Fruit fly (Drosophila melanogaster) whole organism, embryonic: ENCODE data around the gene Gale.

Experiments
- Blimp-1 ChIP-seq: fragments of 200-800 bp; sonication (Bioruptor generic); optimal IDR thresholded peaks from 3 replicates; lab custom pipeline; 2018; ENCODE audit warnings: missing biosample characterization, missing genetic modification characterization, mild to moderate bottlenecking, moderate library complexity, missing genetic modification reagents
- CG10147 ChIP-seq: fragments of 200-800 bp; sonication (Bioruptor generic); optimal IDR thresholded peaks from 2 replicates; lab custom pipeline; 2019; ENCODE audit warnings: missing biosample characterization, mild to moderate bottlenecking, missing genetic modification characterization, moderate library complexity
- CG10366 ChIP-seq: fragments of 200-800 bp; sonication (Bioruptor generic); IDR thresholded peaks from 2 replicates; pipeline ENCODE4 v1.3.6; 2022; ENCODE audit warnings: missing biosample characterization, missing genetic modification characterization
- CG11696 ChIP-seq: fragments of 200-800 bp; sonication (Bioruptor generic); IDR thresholded peaks from 2 replicates; pipeline ENCODE4 v1.3.6; 2022; ENCODE audit warnings: missing biosample characterization, missing genetic modification characterization
- CG12104 ChIP-seq: fragments of 200-800 bp; sonication (Bioruptor generic); optimal IDR thresholded peaks from 3 replicates; lab custom pipeline; 2016; ENCODE audit warnings: missing biosample characterization, missing genetic modification characterization
- CG15073 ChIP-seq: fragments of 200-800 bp; sonication (Bioruptor generic); optimal IDR thresholded peaks from 2 replicates; lab custom pipeline; 2016; ENCODE audit warnings: missing biosample characterization, missing genetic modification characterization
- CG15269 ChIP-seq: fragments of 200-800 bp; sonication (Bioruptor generic); optimal IDR thresholded peaks from 2 replicates; lab custom pipeline; 2018; ENCODE audit warnings: missing biosample characterization, mild to moderate bottlenecking, missing genetic modification characterization, moderate library complexity
- CG16779 ChIP-seq: fragments of 200-800 bp; sonication (Bioruptor generic); IDR thresholded peaks from 2 replicates; pipeline ENCODE4 v1.3.6; 2022; ENCODE audit warnings: missing biosample characterization, missing genetic modification characterization
- CG16863 ChIP-seq: fragments of 200-800 bp; sonication (Bioruptor generic); optimal IDR thresholded peaks from 3 replicates; lab custom pipeline; 2016; ENCODE audit warnings: missing biosample characterization, missing genetic modification characterization
- CG17328 ChIP-seq: fragments of 200-800 bp; sonication (Bioruptor generic); IDR thresholded peaks from 2 replicates; pipeline ENCODE4 v1.3.6; 2022; ENCODE audit warnings: missing biosample characterization, missing genetic modification characterization
- CG17385 ChIP-seq: fragments of 200-800 bp; sonication (Bioruptor generic); optimal IDR thresholded peaks from 3 replicates; lab custom pipeline; 2018; ENCODE audit warnings: missing biosample characterization, mild to moderate bottlenecking, missing genetic modification characterization
- CG17829 ChIP-seq: fragments of 200-800 bp; optimal IDR thresholded peaks from 2 replicates; lab custom pipeline; 2019; ENCODE audit warnings: missing biosample characterization, mild to moderate bottlenecking, missing genetic modification characterization, moderate library complexity
- CG1792 ChIP-seq: fragments of 200-800 bp; sonication (Bioruptor generic); optimal IDR thresholded peaks from 2 replicates; lab custom pipeline; 2016; ENCODE audit warnings: missing biosample characterization, missing genetic modification characterization
- CG2129 ChIP-seq: fragments of 200-800 bp; sonication (Bioruptor generic); IDR thresholded peaks from 2 replicates; pipeline ENCODE4 v1.3.6; 2022; ENCODE audit warnings: missing biosample characterization, missing genetic modification characterization; ENCODE audit not compliant: partially characterized antibody
- CG30403 ChIP-seq: fragments of 200-800 bp; sonication (Bioruptor generic); optimal IDR thresholded peaks from 3 replicates; lab custom pipeline; 2016; ENCODE audit warnings: missing biosample characterization, missing genetic modification characterization
- CG3065 ChIP-seq: fragments of 200-800 bp; sonication (Bioruptor generic); optimal IDR thresholded peaks from 2 replicates; lab custom pipeline; 2016; ENCODE audit warnings: missing biosample characterization, missing genetic modification characterization
- CG32772 ChIP-seq: fragments of 200-800 bp; sonication (Bioruptor generic); IDR thresholded peaks from 2 replicates; pipeline ENCODE4 v1.3.6; 2022; ENCODE audit warnings: missing biosample characterization, missing genetic modification characterization
- CG3847 ChIP-seq: fragments of 200-800 bp; sonication (Bioruptor generic); IDR thresholded peaks from 2 replicates; pipeline ENCODE4 v1.3.6; 2022; ENCODE audit warnings: missing biosample characterization, missing genetic modification characterization
- CG6791 ChIP-seq: fragments of 200-800 bp; sonication (Bioruptor generic); IDR thresholded peaks from 3 replicates; pipeline ENCODE4 v1.3.6; 2022; ENCODE audit warnings: missing biosample characterization, missing genetic modification characterization; ENCODE audit not compliant: partially characterized antibody
- CG6813 ChIP-seq: fragments of 200-800 bp; sonication (Bioruptor generic); optimal IDR thresholded peaks from 2 replicates; lab custom pipeline; 2017; ENCODE audit warnings: missing biosample characterization, missing genetic modification characterization, mild to moderate bottlenecking, moderate library complexity, missing genetic modification reagents
- CG7556 ChIP-seq: fragments of 200-800 bp; sonication (Bioruptor generic); optimal IDR thresholded peaks from 2 replicates; lab custom pipeline; 2017; ENCODE audit warnings: missing biosample characterization, mild to moderate bottlenecking, missing genetic modification characterization
- CG7786 ChIP-seq: fragments of 200-800 bp; sonication (Bioruptor generic); optimal IDR thresholded peaks from 2 replicates; lab custom pipeline; 2016; ENCODE audit warnings: missing biosample characterization, missing genetic modification characterization
- CG8924 ChIP-seq: fragments of 200-800 bp; optimal IDR thresholded peaks from 3 replicates; lab custom pipeline; 2019; ENCODE audit warnings: missing biosample characterization, mild to moderate bottlenecking, missing genetic modification characterization, moderate library complexity
- Dip3 ChIP-seq: fragments of 200-800 bp; sonication (Bioruptor generic); optimal IDR thresholded peaks from 3 replicates; lab custom pipeline; 2016; ENCODE audit warnings: missing biosample characterization, missing genetic modification characterization
- E2f1 ChIP-seq: fragments of 200-800 bp; sonication (Bioruptor generic); IDR thresholded peaks from 2 replicates; pipeline ENCODE4 v1.3.6; 2022; ENCODE audit warnings: missing biosample characterization, missing genetic modification characterization
- E2f2 ChIP-seq: fragments of 200-800 bp; sonication (Bioruptor generic); IDR thresholded peaks from 2 replicates; pipeline ENCODE4 v1.3.6; 2022; ENCODE audit warnings: missing biosample characterization, missing genetic modification characterization
- HLH4C ChIP-seq: fragments of 200-800 bp; sonication (Bioruptor generic); IDR thresholded peaks from 3 replicates; pipeline ENCODE4 v1.3.6; 2022; ENCODE audit warnings: missing biosample characterization, missing genetic modification characterization; ENCODE audit not compliant: partially characterized antibody
- Hey ChIP-seq: fragments of 200-800 bp; sonication (Bioruptor generic); optimal IDR thresholded peaks from 3 replicates; lab custom pipeline; 2018; ENCODE audit warnings: missing biosample characterization, mild to moderate bottlenecking, missing genetic modification characterization
- Hr3 ChIP-seq: fragments of 200-800 bp; sonication (Bioruptor generic); optimal IDR thresholded peaks from 3 replicates; lab custom pipeline; 2016; ENCODE audit warnings: missing biosample characterization, missing genetic modification characterization
- Nf-YA ChIP-seq: fragments of 200-800 bp; sonication (Bioruptor generic); IDR thresholded peaks from 2 replicates; pipeline ENCODE4 v1.3.6; 2022; ENCODE audit warnings: missing biosample characterization, missing genetic modification characterization
- NfI ChIP-seq: fragments of 200-800 bp; sonication (Bioruptor generic); optimal IDR thresholded peaks from 3 replicates; lab custom pipeline; 2018; ENCODE audit warnings: missing biosample characterization, mild to moderate bottlenecking, missing genetic modification characterization, moderate library complexity
- Optix ChIP-seq: fragments of 200-800 bp; sonication (Bioruptor generic); IDR thresholded peaks from 3 replicates; pipeline ENCODE4 v1.3.6; 2022; ENCODE audit warnings: missing biosample characterization, missing genetic modification characterization
- Sox100B ChIP-seq: fragments of 200-800 bp; sonication (Bioruptor generic); optimal IDR thresholded peaks from 3 replicates; lab custom pipeline; 2018; ENCODE audit warnings: missing biosample characterization, mild to moderate bottlenecking, missing genetic modification characterization
- Sox102F ChIP-seq: fragments of 200-800 bp; sonication (Bioruptor generic); optimal IDR thresholded peaks from 2 replicates; lab custom pipeline; 2018; ENCODE audit warnings: missing biosample characterization, mild to moderate bottlenecking, missing genetic modification characterization, moderate library complexity
- Stat92E ChIP-seq, 3 experiments: fragments of >200 bp in 2 of 3; fragments of 200-800 bp in 1 of 3; sonication (Bioruptor generic) in 1 of 3; optimal IDR thresholded peaks; 2 replicates each; lab custom pipeline; 2017 to 2019; ENCODE audit warnings: missing biosample characterization in 3 of 3, missing genetic modification characterization in 3 of 3, mild to moderate bottlenecking in 1 of 3, moderate library complexity in 1 of 3
- Tbp ChIP-seq: fragments of >200 bp; optimal IDR thresholded peaks from 2 replicates; lab custom pipeline; 2018; ENCODE audit warnings: missing biosample characterization, missing genetic modification characterization
- Xbp1 ChIP-seq: fragments of 200-800 bp; sonication (Bioruptor generic); optimal IDR thresholded peaks from 3 replicates; lab custom pipeline; 2016; ENCODE audit warnings: missing biosample characterization, mild to moderate bottlenecking, missing genetic modification characterization
- abd-A ChIP-seq: fragments of 200-800 bp; sonication (Bioruptor generic); optimal IDR thresholded peaks from 3 replicates; lab custom pipeline; 2019; ENCODE audit warnings: missing biosample characterization, mild to moderate bottlenecking, missing genetic modification characterization, moderate library complexity
- bab2 ChIP-seq: fragments of 200-800 bp; sonication (Bioruptor generic); optimal IDR thresholded peaks from 2 replicates; lab custom pipeline; 2016; ENCODE audit warnings: missing biosample characterization, missing genetic modification characterization
- cg ChIP-seq: fragments of 200-800 bp; sonication (Bioruptor generic); optimal IDR thresholded peaks from 3 replicates; lab custom pipeline; 2019; ENCODE audit warnings: missing biosample characterization, mild to moderate bottlenecking, missing genetic modification characterization, moderate library complexity
- corto ChIP-seq: fragments of 200-800 bp; sonication (Bioruptor generic); optimal IDR thresholded peaks from 2 replicates; lab custom pipeline; 2016; ENCODE audit warnings: missing biosample characterization, mild to moderate bottlenecking, missing genetic modification characterization, moderate library complexity
- ind ChIP-seq: fragments of 200-800 bp; sonication (Bioruptor generic); optimal IDR thresholded peaks from 3 replicates; lab custom pipeline; 2016; ENCODE audit warnings: missing biosample characterization, missing genetic modification characterization
- knrl ChIP-seq: fragments of 200-800 bp; sonication (Bioruptor generic); IDR thresholded peaks from 3 replicates; pipeline ENCODE4 v1.3.6; 2022; ENCODE audit warnings: missing biosample characterization, missing genetic modification characterization; ENCODE audit not compliant: partially characterized antibody
- luna ChIP-seq: fragments of 200-800 bp; sonication (Bioruptor generic); optimal IDR thresholded peaks from 2 replicates; lab custom pipeline; 2016; ENCODE audit warnings: missing biosample characterization, missing genetic modification characterization
- mld ChIP-seq: fragments of 200-800 bp; sonication (Bioruptor generic); IDR thresholded peaks from 3 replicates; pipeline ENCODE4 v1.3.6; 2022; ENCODE audit warnings: missing biosample characterization, missing genetic modification characterization; ENCODE audit not compliant: partially characterized antibody
- row ChIP-seq: fragments of 200-800 bp; sonication (Bioruptor generic); IDR thresholded peaks from 3 replicates; pipeline ENCODE4 v1.3.6; 2022; ENCODE audit warnings: missing biosample characterization, missing genetic modification characterization
- slp2 ChIP-seq: fragments of 200-800 bp; sonication (Bioruptor generic); optimal IDR thresholded peaks from 2 replicates; lab custom pipeline; 2016; ENCODE audit warnings: missing biosample characterization, missing genetic modification characterization
- so ChIP-seq: fragments of 200-800 bp; sonication (Bioruptor generic); IDR thresholded peaks from 3 replicates; pipeline ENCODE4 v1.3.6; 2022; ENCODE audit warnings: missing biosample characterization, missing genetic modification characterization
- tup ChIP-seq: fragments of 200-800 bp; sonication (Bioruptor generic); optimal IDR thresholded peaks from 2 replicates; lab custom pipeline; 2016; ENCODE audit warnings: missing biosample characterization, mild to moderate bottlenecking, missing genetic modification characterization, moderate library complexity
- unpg ChIP-seq: fragments of 200-800 bp; sonication (Bioruptor generic); optimal IDR thresholded peaks from 3 replicates; lab custom pipeline; 2018; ENCODE audit warnings: missing biosample characterization, mild to moderate bottlenecking, missing genetic modification characterization, moderate library complexity
- zen ChIP-seq: fragments of 200-800 bp; sonication (Bioruptor generic); optimal IDR thresholded peaks from 3 replicates; lab custom pipeline; 2018; ENCODE audit warnings: missing biosample characterization, mild to moderate bottlenecking, missing genetic modification characterization, moderate library complexity

Gale gene

dm6 chr3L:604701-605100 lies 43.7 kb upstream of the Gale start (continued):
- TF ChIP-seq CG7556 (GFP tag; lab: Kevin White, UChicago) (no peak), Hey (tag; lab: Kevin White, UChicago) (no peak), Optix (GFP tag; lab: Robert Waterston, UW) (no peak), mld (GFP tag; lab: Robert Waterston, UW) (no peak), CG12104 (GFP tag; lab: Kevin White, UChicago) (no peak), abd-A (tag; lab: Kevin White, UChicago) (peak; percentile 48), CG10366 (GFP tag; lab: Robert Waterston, UW) (no peak), CG6791 (GFP tag; lab: Robert Waterston, UW) (no peak), CG32772 (no peak), CG30403 (GFP tag; lab: Kevin White, UChicago) (no peak), CG15073 (no peak), CG16863 (GFP tag; lab: Kevin White, UChicago) (no peak), CG17328 (GFP tag; lab: Robert Waterston, UW) (no peak), row (GFP tag; lab: Robert Waterston, UW) (peak; percentile 23; the same call in 1 of the 3 replicates), Dip3 (GFP tag; lab: Kevin White, UChicago) (no peak), Hr3 (GFP tag; lab: Kevin White, UChicago) (no peak), corto (GFP tag; lab: Kevin White, UChicago) (no peak), Xbp1 (GFP tag; lab: Kevin White, UChicago) (no peak), so (GFP tag; lab: Robert Waterston, UW) (no peak), Sox100B (GFP tag; lab: Kevin White, UChicago) (no peak), cg (GFP tag; lab: Kevin White, UChicago) (no peak), CG17829 (no peak), CG15269 (tag; lab: Kevin White, UChicago) (no peak), Blimp-1 (no peak), luna (GFP tag; lab: Kevin White, UChicago) (no peak), E2f2 (GFP tag; lab: Robert Waterston, UW) (peak; percentile 90), CG16779 (GFP tag; lab: Robert Waterston, UW) (no peak), CG10147 (GFP tag; lab: Kevin White, UChicago) (peak; percentile 22), E2f1 (GFP tag; lab: Robert Waterston, UW) (no peak), bab2 (GFP tag; lab: Kevin White, UChicago) (no peak), CG1792 (GFP tag; lab: Kevin White, UChicago) (no peak), CG3847 (GFP tag; lab: Robert Waterston, UW) (no peak), slp2 (GFP tag; lab: Kevin White, UChicago) (no peak), unpg (GFP tag; lab: Kevin White, UChicago) (no peak), Tbp (GFP tag; lab: Kevin White, UChicago) (no peak), ind (GFP tag; lab: Kevin White, UChicago) (no peak), CG8924 (peak; percentile 9), zen (tag; lab: Kevin White, UChicago) (peak; percentile 67), Nf-YA (GFP tag; lab: Robert Waterston, UW) (no peak), CG7786 (no peak), tup (GFP tag; lab: Kevin White, UChicago) (no peak), NfI (GFP tag; lab: Kevin White, UChicago) (no peak), CG2129 (GFP tag; lab: Robert Waterston, UW) (no peak), CG3065 (GFP tag; lab: Kevin White, UChicago) (no peak), HLH4C (GFP tag; lab: Robert Waterston, UW) (no peak), CG6813 (GFP tag; lab: Kevin White, UChicago) (no peak), Sox102F (GFP tag; lab: Kevin White, UChicago) (no peak), CG11696 (GFP tag; lab: Robert Waterston, UW) (no peak), knrl (GFP tag; lab: Robert Waterston, UW) (peak; percentile 59), Stat92E (GFP tag; optimal IDR thresholded peaks at IDR 0.05; lab: Kevin White, UChicago) (no peak), CG17385 (GFP tag; lab: Kevin White, UChicago) (no peak)
